Fruit fly (Drosophila melanogaster): ENCODE data around the gene sev.

DNA sequence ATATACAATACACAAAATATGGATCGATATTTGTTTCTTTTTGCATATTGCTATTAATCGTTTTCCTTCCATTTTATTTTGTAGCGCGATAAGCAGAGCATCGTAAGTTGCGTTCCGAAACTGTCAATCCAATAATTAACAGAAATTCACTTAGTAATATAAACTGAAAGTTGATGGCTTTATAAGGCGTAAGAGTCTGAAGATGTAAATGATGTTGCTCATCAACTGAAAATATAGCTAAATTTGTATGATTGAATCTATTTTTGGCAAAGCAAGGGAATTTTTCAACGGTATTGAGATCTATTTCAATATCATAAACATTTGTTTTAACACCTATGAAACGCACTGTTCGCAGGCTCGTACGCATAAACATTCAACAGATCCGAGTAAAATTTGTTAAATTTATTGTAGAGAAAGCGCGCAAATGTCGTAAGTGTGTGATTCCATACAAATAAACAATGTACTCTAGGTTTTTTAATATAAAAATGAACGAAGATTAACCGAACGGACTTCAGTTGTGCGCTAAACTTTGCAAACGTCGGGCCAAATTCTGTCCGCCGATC, 2.8 kb upstream of the sev start, which contains the start of gene Vago:
- TF ChIP-seq h (GFP tag; optimal IDR thresholded peaks at IDR 0.05) (no peak), brk (GFP tag; optimal IDR thresholded peaks at IDR 0.05) (no peak), Vsx2 (GFP tag; optimal IDR thresholded peaks at IDR 0.05; ENCODE audit: partially characterized antibody) (no peak), rgr (GFP tag; optimal IDR thresholded peaks at IDR 0.05) (no peak), CrebA (GFP tag; optimal IDR thresholded peaks at IDR 0.05; ENCODE audit: borderline replicate concordance) (no peak), CG32264 (GFP tag; optimal IDR thresholded peaks at IDR 0.05) (no peak), usp (GFP tag; optimal IDR thresholded peaks at IDR 0.05) (no peak), Dif (GFP tag; optimal IDR thresholded peaks at IDR 0.05; ENCODE audit: partially characterized antibody) (no peak), Myc (optimal IDR thresholded peaks at IDR 0.05) (no peak), Rel (GFP tag; optimal IDR thresholded peaks at IDR 0.05) (no peak), Rel (tag; optimal IDR thresholded peaks at IDR 0.05) (peak; percentile 50), ey (GFP tag; optimal IDR thresholded peaks at IDR 0.05) (peak; percentile 23)

Measured in whole organism, wandering third instar larva.